Worm (Caenorhabditis elegans) whole organism, L1 larva: ENCODE measurements around the gene nhr-128.
A peak's percentile ranks its signal among the peaks of the same experiment; 100 is the strongest.

Source experiments
- Y116A8C.19 ChIP-seq: sonication (generic microtip); optimal IDR thresholded peaks from 2 replicates; lab custom pipeline; 2016; ENCODE audit warnings: missing compliant biosample characterization, missing genetic modification characterization, borderline replicate concordance
- alr-1 ChIP-seq: fragments of 200-800 bp; sonication (Bioruptor generic); optimal IDR thresholded peaks from 2 replicates; lab custom pipeline; 2018; ENCODE audit warnings: borderline replicate concordance, mild to moderate bottlenecking, missing genetic modification characterization, missing compliant biosample characterization
- ama-1 ChIP-seq: fragments of 150-350 bp; optimal IDR thresholded peaks from 2 replicates; lab custom pipeline; 2014
- blmp-1 ChIP-seq: fragments of 150-350 bp; optimal IDR thresholded peaks from 2 replicates; lab custom pipeline; 2014; ENCODE audit warnings: missing biosample characterization, missing genetic modification characterization
- ceh-8 ChIP-seq: fragments of 200-800 bp; sonication (Bioruptor generic); optimal IDR thresholded peaks from 2 replicates; lab custom pipeline; 2018; ENCODE audit warnings: mild to moderate bottlenecking, missing genetic modification characterization, moderate library complexity, missing compliant biosample characterization
- ceh-82 ChIP-seq, 3 experiments: fragments of 150-350 bp in 1 of 3; sonication (generic microtip) in 2 of 3; optimal IDR thresholded peaks; 2 replicates each; lab custom pipeline; 2014 to 2017; ENCODE audit warnings: missing biosample characterization in 3 of 3, missing genetic modification characterization in 3 of 3
- ces-1 ChIP-seq: fragments of 150-350 bp; optimal IDR thresholded peaks from 2 replicates; lab custom pipeline; 2014; ENCODE audit warnings: missing biosample characterization, missing genetic modification reagents, missing genetic modification characterization
- dpl-1 ChIP-seq, 3 experiments: fragments of 150-350 bp in 2 of 3; sonication (generic microtip) in 1 of 3; optimal IDR thresholded peaks; 2 replicates each; lab custom pipeline; 2014 to 2017; ENCODE audit warnings: missing biosample characterization in 3 of 3, missing genetic modification characterization in 3 of 3, missing genetic modification reagents in 3 of 3
- dsc-1 ChIP-seq: sonication (generic microtip); optimal IDR thresholded peaks from 2 replicates; lab custom pipeline; 2016; ENCODE audit warnings: mild to moderate bottlenecking, missing genetic modification characterization, missing compliant biosample characterization
- efl-1 ChIP-seq, 4 experiments: fragments of 150-350 bp; optimal IDR thresholded peaks in 3 of 4; peaks in 1 of 4; 1 replicate in 1 of 4; 2 replicates in 3 of 4; lab custom pipeline; 2014; ENCODE audit warnings: missing biosample characterization in 2 of 4, missing genetic modification characterization in 2 of 4, missing genetic modification reagents in 2 of 4
- efl-3 ChIP-seq: fragments of 200-800 bp; sonication (Bioruptor generic); optimal IDR thresholded peaks from 2 replicates; lab custom pipeline; 2018; ENCODE audit warnings: mild to moderate bottlenecking, missing genetic modification characterization, missing compliant biosample characterization
- elt-2 ChIP-seq: sonication (generic microtip); optimal IDR thresholded peaks from 2 replicates; lab custom pipeline; 2016; ENCODE audit warnings: missing genetic modification characterization, mild to moderate bottlenecking, inconsistent platforms, missing compliant biosample characterization, missing genetic modification reagents
- elt-3 ChIP-seq, 6 experiments: fragments of 150-350 bp in 1 of 6; sonication (generic microtip); optimal IDR thresholded peaks; 2 replicates each; lab custom pipeline; 2017 to 2018; ENCODE audit warnings: missing biosample characterization in 6 of 6, missing genetic modification characterization in 6 of 6, inconsistent platforms in 1 of 6
- fkh-10 ChIP-seq: sonication (generic microtip); optimal IDR thresholded peaks from 2 replicates; lab custom pipeline; 2017; ENCODE audit warnings: missing biosample characterization, missing genetic modification reagents, missing genetic modification characterization
- fkh-8 ChIP-seq: sonication (generic microtip); optimal IDR thresholded peaks from 2 replicates; lab custom pipeline; 2016; ENCODE audit warnings: mild to moderate bottlenecking, missing genetic modification characterization, missing compliant biosample characterization
- hpl-2 ChIP-seq: fragments of 150-350 bp; optimal IDR thresholded peaks from 2 replicates; lab custom pipeline; 2014; ENCODE audit warnings: missing biosample characterization, missing genetic modification reagents, missing genetic modification characterization
- irx-1 ChIP-seq: sonication (generic microtip); optimal IDR thresholded peaks from 2 replicates; lab custom pipeline; 2016; ENCODE audit warnings: missing genetic modification characterization, missing compliant biosample characterization
- isw-1 ChIP-seq: fragments of 200-800 bp; sonication (Bioruptor generic); IDR thresholded peaks from 2 replicates; pipeline ENCODE4 v1.3.6; 2022; ENCODE audit warnings: missing genetic modification characterization, missing compliant biosample characterization
- lin-35 ChIP-seq, 2 experiments: fragments of 150-350 bp; optimal IDR thresholded peaks; 2 replicates each; lab custom pipeline; 2014; ENCODE audit warnings: missing biosample characterization in 2 of 2, missing genetic modification characterization in 2 of 2, missing genetic modification reagents in 2 of 2
- mab-9 ChIP-seq: fragments of 200-800 bp; sonication (Bioruptor generic); IDR thresholded peaks from 2 replicates; pipeline ENCODE4 v1.3.6; 2022; ENCODE audit warnings: missing genetic modification reagents, missing genetic modification characterization, missing compliant biosample characterization
- nhr-11 ChIP-seq: fragments of 150-350 bp; optimal IDR thresholded peaks from 2 replicates; lab custom pipeline; 2014; ENCODE audit warnings: missing biosample characterization, missing genetic modification characterization
- nhr-12 ChIP-seq: sonication (generic microtip); optimal IDR thresholded peaks from 2 replicates; lab custom pipeline; 2017; ENCODE audit warnings: missing biosample characterization, missing genetic modification characterization
- nhr-20 ChIP-seq: sonication (generic microtip); optimal IDR thresholded peaks from 2 replicates; lab custom pipeline; 2016; ENCODE audit warnings: mild to moderate bottlenecking, missing genetic modification characterization, missing compliant biosample characterization
- nhr-237 ChIP-seq: fragments of 150-350 bp; optimal IDR thresholded peaks from 2 replicates; lab custom pipeline; 2014; ENCODE audit warnings: missing biosample characterization, missing genetic modification characterization
- nhr-28 ChIP-seq: fragments of 150-350 bp; optimal IDR thresholded peaks from 2 replicates; lab custom pipeline; 2014; ENCODE audit warnings: missing biosample characterization, missing genetic modification characterization
- nhr-47 ChIP-seq: sonication (generic microtip); optimal IDR thresholded peaks from 2 replicates; lab custom pipeline; 2016; ENCODE audit warnings: mild to moderate bottlenecking, missing genetic modification characterization, moderate library complexity, missing compliant biosample characterization
- nhr-77 ChIP-seq: fragments of 150-350 bp; optimal IDR thresholded peaks from 2 replicates; lab custom pipeline; 2014; ENCODE audit warnings: missing biosample characterization, missing genetic modification characterization
- nhr-85 ChIP-seq: sonication (generic microtip); peaks from one replicate; lab custom pipeline; 2016; ENCODE audit warnings: missing genetic modification characterization, inconsistent platforms, missing compliant biosample characterization
- rnt-1 ChIP-seq: sonication (generic microtip); optimal IDR thresholded peaks from 2 replicates; lab custom pipeline; 2016; ENCODE audit warnings: mild to moderate bottlenecking, missing genetic modification characterization, moderate library complexity, missing compliant biosample characterization
- sox-4 ChIP-seq: sonication (generic microtip); optimal IDR thresholded peaks from 2 replicates; lab custom pipeline; 2016; ENCODE audit warnings: missing genetic modification characterization, missing compliant biosample characterization
- sptf-1 ChIP-seq: fragments of 150-350 bp; optimal IDR thresholded peaks from 2 replicates; lab custom pipeline; 2014; ENCODE audit warnings: missing biosample characterization, missing genetic modification characterization
- tlp-1 ChIP-seq: fragments of 150-350 bp; optimal IDR thresholded peaks from 2 replicates; lab custom pipeline; 2014; ENCODE audit warnings: missing biosample characterization, missing genetic modification characterization
- unc-130 ChIP-seq: fragments of 150-350 bp; optimal IDR thresholded peaks from 2 replicates; lab custom pipeline; 2017; ENCODE audit warnings: missing biosample characterization, missing genetic modification characterization, inconsistent platforms
- unc-86 ChIP-seq: sonication (generic microtip); optimal IDR thresholded peaks from 2 replicates; lab custom pipeline; 2016; ENCODE audit warnings: missing genetic modification characterization, missing compliant biosample characterization
- unc-98 ChIP-seq: fragments of 200-800 bp; sonication (Bioruptor generic); IDR thresholded peaks from 2 replicates; pipeline ENCODE4 v1.3.6; 2022; ENCODE audit warnings: missing genetic modification characterization, missing compliant biosample characterization
- vab-15 ChIP-seq: sonication (generic microtip); optimal IDR thresholded peaks from 2 replicates; lab custom pipeline; 2017; ENCODE audit warnings: missing genotype, mild to moderate bottlenecking, missing genetic modification characterization, missing compliant biosample characterization
- zag-1 ChIP-seq: fragments of 150-350 bp; optimal IDR thresholded peaks from 2 replicates; lab custom pipeline; 2014; ENCODE audit warnings: missing biosample characterization, missing genetic modification characterization
- ztf-4 ChIP-seq: fragments of 150-350 bp; optimal IDR thresholded peaks from 2 replicates; lab custom pipeline; 2014; ENCODE audit warnings: missing biosample characterization, missing genetic modification characterization

nhr-128 gene

DNA sequence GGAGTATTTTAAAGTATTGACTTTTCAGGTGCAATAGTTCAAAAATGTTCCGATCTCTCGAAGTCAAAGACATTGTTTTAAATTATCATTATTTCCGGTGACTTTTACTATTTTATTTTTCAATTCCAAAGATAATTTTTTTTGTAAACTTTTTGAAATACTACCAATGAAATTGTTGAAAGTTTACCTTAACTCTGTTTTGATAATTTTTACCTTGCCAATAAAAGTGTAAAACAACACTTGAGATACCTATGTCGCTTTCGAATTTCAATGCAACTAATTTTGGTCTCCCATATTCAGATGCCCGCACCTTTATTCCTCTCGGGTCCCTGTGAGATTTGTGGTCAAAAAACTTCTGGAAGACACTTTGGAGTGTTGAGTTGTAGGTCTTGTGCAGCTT lies 3.3 kb downstream of the nhr-128 start, which contains the start of gene nhr-103:
nhr-103 (plus strand) TSS at position 301 of the 400 bp plus-strand sequence.
- TF ChIP-seq fkh-10 (no peak), efl-3 (GFP tag; lab: Kevin White, UChicago) (no peak)

- TF ChIP-seq efl-1 (optimal IDR thresholded peaks at IDR 0.05; lab: Kevin White, UChicago) (no peak), efl-1 (GFP tag; optimal IDR thresholded peaks at IDR 0.05 in 1 of 2; lab: Kevin White, UChicago) (peak in 1 of 2 experiments; percentile 15), nhr-11 (tag; lab: Kevin White, UChicago) (no peak), nhr-77 (no peak), ceh-8 (GFP tag; lab: Kevin White, UChicago) (no peak), vab-15 (no peak)
Observed at ce11 chrV:2226903-2227302, 5.0 kb downstream of the nhr-128 start, which contains the start of gene nhr-18. TSS of gene nhr-18 (plus strand) at chrV:2227203.

- TF ChIP-seq nhr-20 (tag; lab: Kevin White, UChicago) (no peak), mab-9 (GFP tag; lab: Robert Waterston, UW) (no peak), zag-1 (no peak), unc-86 (tag; lab: Kevin White, UChicago) (no peak), ceh-8 (GFP tag; lab: Kevin White, UChicago) (no peak), hpl-2 (no peak), ama-1 (lab: Kevin White, UChicago) (no peak), tlp-1 (no peak), elt-2 (tag; lab: Kevin White, UChicago) (no peak), dsc-1 (tag; lab: Kevin White, UChicago) (no peak), efl-1 (optimal IDR thresholded peaks at IDR 0.05; lab: Kevin White, UChicago) (no peak), efl-1 (GFP tag; optimal IDR thresholded peaks at IDR 0.05 in 1 of 2; lab: Kevin White, UChicago) (no peak), nhr-237 (tag; lab: Kevin White, UChicago) (no peak), unc-98 (GFP tag; lab: Robert Waterston, UW) (no peak)
Observed at ce11 chrV:2228781-2229180, 6.9 kb downstream of the nhr-128 start, which contains the start of gene nhr-126. TSS of gene nhr-126 (plus strand) at chrV:2229081.

- TF ChIP-seq alr-1 (tag; lab: Kevin White, UChicago), result no peak
- no peak for TF ChIP-seq nhr-47 (tag; lab: Kevin White, UChicago)
- TF ChIP-seq Y116A8C.19 (tag; lab: Kevin White, UChicago), result no peak
- no peak for TF ChIP-seq dpl-1 (GFP tag; optimal IDR thresholded peaks at IDR 0.05; lab: Kevin White, UChicago)
- no peak for TF ChIP-seq fkh-8
- TF ChIP-seq efl-1 (optimal IDR thresholded peaks at IDR 0.05; lab: Kevin White, UChicago), result peak in 1 of 2 experiments; percentile 2
- peak in 1 of 2 experiments; percentile 12 for TF ChIP-seq efl-1 (GFP tag; optimal IDR thresholded peaks at IDR 0.05 in 1 of 2; lab: Kevin White, UChicago)
- TF ChIP-seq nhr-28 (tag; lab: Kevin White, UChicago), result no peak
- TF ChIP-seq isw-1 (GFP tag; lab: Robert Waterston, UW), result no peak
- no peak for TF ChIP-seq sox-4 (tag; lab: Kevin White, UChicago)
- no peak for TF ChIP-seq sptf-1 (tag; lab: Kevin White, UChicago)
- no peak for TF ChIP-seq nhr-11 (tag; lab: Kevin White, UChicago)
- no peak for TF ChIP-seq ceh-8 (GFP tag; lab: Kevin White, UChicago)
- no peak for TF ChIP-seq elt-3 (tag; optimal IDR thresholded peaks at IDR 0.05; lab: Kevin White, UChicago)
- no peak for TF ChIP-seq nhr-85
- TF ChIP-seq ztf-4 (tag; lab: Kevin White, UChicago), result no peak
- no peak for TF ChIP-seq blmp-1 (tag; lab: Kevin White, UChicago)
- no peak for TF ChIP-seq ces-1 (GFP tag; lab: Kevin White, UChicago)
- no peak for TF ChIP-seq irx-1 (tag; lab: Kevin White, UChicago)
- peak in 1 of 2 experiments; percentile 10 for TF ChIP-seq lin-35 (GFP tag; optimal IDR thresholded peaks at IDR 0.05; lab: Kevin White, UChicago)
- peak; percentile 54 for TF ChIP-seq elt-2 (tag; lab: Kevin White, UChicago)
- no peak for TF ChIP-seq unc-130 (tag; lab: Kevin White, UChicago)
- no peak for TF ChIP-seq mab-9 (GFP tag; lab: Robert Waterston, UW)
- TF ChIP-seq nhr-20 (tag; lab: Kevin White, UChicago), result peak; percentile 26
- no peak for TF ChIP-seq rnt-1 (tag; lab: Kevin White, UChicago)
- TF ChIP-seq ceh-82 (tag; optimal IDR thresholded peaks at IDR 0.05; lab: Kevin White, UChicago), result no peak
- TF ChIP-seq hpl-2, result no peak
- TF ChIP-seq nhr-12 (tag; lab: Kevin White, UChicago), result no peak
Observed at ce11 chrV:2230912-2231311, 9.0 kb downstream of the nhr-128 start, which contains the start of gene nhr-134. TSS of gene nhr-134 (plus strand) at chrV:2231223.
